Fruit fly (Drosophila melanogaster): ENCODE data around the gene Flacc.

- TF ChIP-seq psq (optimal IDR thresholded peaks at IDR 0.05) (no peak), Sin3A (optimal IDR thresholded peaks at IDR 0.05) (no peak)
Measured at dm6 chrX:18866289-18866832, 27.1 kb downstream of the Flacc start.
